Fruit fly (Drosophila melanogaster): ENCODE results near the gene CG12479.

- TF ChIP-seq insv (optimal IDR thresholded peaks at IDR 0.05): no peak
- no peak for TF ChIP-seq psq (optimal IDR thresholded peaks at IDR 0.05)
Observed at dm6 chrX:14120213-14120612, 31.6 kb downstream of the CG12479 start.
